Fruit fly (Drosophila melanogaster) whole organism, embryonic: ENCODE data around the gene aln.

Experiments
- Bteb2 ChIP-seq: fragments of 200-800 bp; sonication (Bioruptor generic); optimal IDR thresholded peaks from 2 replicates; lab custom pipeline; 2016; ENCODE audit warnings: missing biosample characterization, missing genetic modification characterization
- CG10462 ChIP-seq: fragments of 200-800 bp; sonication (Bioruptor generic); optimal IDR thresholded peaks from 2 replicates; lab custom pipeline; 2016; ENCODE audit warnings: missing biosample characterization, missing genetic modification characterization
- CG10959 ChIP-seq: fragments of 200-800 bp; sonication (Bioruptor generic); IDR thresholded peaks from 2 replicates; pipeline ENCODE4 v1.3.6; 2022; ENCODE audit warnings: missing biosample characterization, missing genetic modification characterization
- CG11093 ChIP-seq: fragments of 200-800 bp; sonication (Bioruptor generic); IDR thresholded peaks from 3 replicates; pipeline ENCODE4 v1.3.6; 2022; ENCODE audit warnings: missing biosample characterization, missing genetic modification characterization
- CG11247 ChIP-seq: fragments of 200-800 bp; sonication (Bioruptor generic); IDR thresholded peaks from 2 replicates; pipeline ENCODE4 v1.3.6; 2022; ENCODE audit warnings: missing biosample characterization, missing genetic modification characterization
- CG11695 ChIP-seq: fragments of 200-800 bp; sonication (Bioruptor generic); IDR thresholded peaks from 3 replicates; pipeline ENCODE4 v1.3.6; 2022; ENCODE audit warnings: missing biosample characterization, missing genetic modification characterization
- CG12104 ChIP-seq: fragments of 200-800 bp; sonication (Bioruptor generic); optimal IDR thresholded peaks from 3 replicates; lab custom pipeline; 2016; ENCODE audit warnings: missing biosample characterization, missing genetic modification characterization
- CG16863 ChIP-seq: fragments of 200-800 bp; sonication (Bioruptor generic); optimal IDR thresholded peaks from 3 replicates; lab custom pipeline; 2016; ENCODE audit warnings: missing biosample characterization, missing genetic modification characterization
- CG18599 ChIP-seq: fragments of 200-800 bp; sonication (Bioruptor generic); optimal IDR thresholded peaks from 3 replicates; lab custom pipeline; 2017; ENCODE audit warnings: missing biosample characterization, missing genetic modification characterization, mild to moderate bottlenecking, moderate library complexity, missing genetic modification reagents
- CG2712 ChIP-seq: fragments of 200-800 bp; optimal IDR thresholded peaks from 3 replicates; lab custom pipeline; 2019; ENCODE audit warnings: missing biosample characterization, mild to moderate bottlenecking, missing genetic modification characterization, moderate library complexity
- CG30431 ChIP-seq: fragments of 200-800 bp; sonication (Bioruptor generic); optimal IDR thresholded peaks from 2 replicates; lab custom pipeline; 2017; ENCODE audit warnings: missing biosample characterization, missing genetic modification characterization
- CG3838 ChIP-seq: fragments of 200-800 bp; sonication (Bioruptor generic); optimal IDR thresholded peaks from 3 replicates; lab custom pipeline; 2016; ENCODE audit warnings: missing biosample characterization, missing genetic modification characterization
- CG43689 ChIP-seq: fragments of 200-800 bp; sonication (Bioruptor generic); IDR thresholded peaks from 2 replicates; pipeline ENCODE4 v1.3.6; 2022; ENCODE audit warnings: missing biosample characterization, missing genetic modification characterization
- CG4617 ChIP-seq: fragments of 200-800 bp; sonication (Bioruptor generic); optimal IDR thresholded peaks from 3 replicates; lab custom pipeline; 2016; ENCODE audit warnings: missing biosample characterization, missing genetic modification characterization, borderline replicate concordance
- CG6683 ChIP-seq: fragments of 200-800 bp; sonication (Bioruptor generic); optimal IDR thresholded peaks from 2 replicates; lab custom pipeline; 2017; ENCODE audit warnings: missing biosample characterization, mild to moderate bottlenecking, missing genetic modification characterization, missing genetic modification reagents
- CG6765 ChIP-seq: fragments of 200-800 bp; sonication (Bioruptor generic); optimal IDR thresholded peaks from 3 replicates; lab custom pipeline; 2017; ENCODE audit warnings: missing biosample characterization, mild to moderate bottlenecking, missing genetic modification characterization
- CG6791 ChIP-seq: fragments of 200-800 bp; sonication (Bioruptor generic); IDR thresholded peaks from 3 replicates; pipeline ENCODE4 v1.3.6; 2022; ENCODE audit warnings: missing biosample characterization, missing genetic modification characterization; ENCODE audit not compliant: partially characterized antibody
- CG6813 ChIP-seq: fragments of 200-800 bp; sonication (Bioruptor generic); optimal IDR thresholded peaks from 2 replicates; lab custom pipeline; 2017; ENCODE audit warnings: missing biosample characterization, missing genetic modification characterization, mild to moderate bottlenecking, moderate library complexity, missing genetic modification reagents
- CG7928 ChIP-seq: fragments of 200-800 bp; sonication (Bioruptor generic); optimal IDR thresholded peaks from 2 replicates; lab custom pipeline; 2017; ENCODE audit warnings: missing biosample characterization, mild to moderate bottlenecking, missing genetic modification characterization
- Dad ChIP-seq: fragments of 200-800 bp; sonication (Bioruptor generic); optimal IDR thresholded peaks from 3 replicates; lab custom pipeline; 2016; ENCODE audit warnings: missing biosample characterization, missing genetic modification characterization
- Deaf1 ChIP-seq: fragments of 200-800 bp; optimal IDR thresholded peaks from 3 replicates; lab custom pipeline; 2019; ENCODE audit warnings: missing biosample characterization, mild to moderate bottlenecking, missing genetic modification characterization, moderate library complexity
- Doc2 ChIP-seq: fragments of 200-800 bp; sonication (Bioruptor generic); IDR thresholded peaks from 2 replicates; pipeline ENCODE4 v1.3.6; 2022; ENCODE audit warnings: missing biosample characterization, missing genetic modification characterization
- Hand ChIP-seq: fragments of 200-800 bp; sonication (Bioruptor generic); optimal IDR thresholded peaks from 2 replicates; lab custom pipeline; 2017; ENCODE audit warnings: mild to moderate bottlenecking, missing biosample characterization, missing genetic modification reagents, missing genetic modification characterization
- HmgZ ChIP-seq: fragments of 200-800 bp; sonication (Bioruptor generic); optimal IDR thresholded peaks from 2 replicates; lab custom pipeline; 2018; ENCODE audit warnings: missing biosample characterization, mild to moderate bottlenecking, missing genetic modification characterization
- Lim3 ChIP-seq: fragments of 200-800 bp; sonication (Bioruptor generic); IDR thresholded peaks from 2 replicates; pipeline ENCODE4 v1.3.6; 2022; ENCODE audit warnings: missing biosample characterization, missing genetic modification characterization
- Med ChIP-seq: fragments of 200-800 bp; sonication (Bioruptor generic); peaks from one replicate; lab custom pipeline; 2016; ENCODE audit warnings: missing biosample characterization, missing genetic modification characterization, mild to moderate bottlenecking, inconsistent platforms, moderate library complexity
- NC2β ChIP-seq: fragments of 200-800 bp; sonication (Bioruptor generic); optimal IDR thresholded peaks from 2 replicates; lab custom pipeline; 2016; ENCODE audit warnings: missing biosample characterization, missing genetic modification characterization
- NFAT ChIP-seq: fragments of 200-800 bp; sonication (Bioruptor generic); IDR thresholded peaks from 2 replicates; pipeline ENCODE4 v1.3.6; 2022; ENCODE audit warnings: missing biosample characterization, missing genetic modification characterization
- Optix ChIP-seq: fragments of 200-800 bp; sonication (Bioruptor generic); IDR thresholded peaks from 3 replicates; pipeline ENCODE4 v1.3.6; 2022; ENCODE audit warnings: missing biosample characterization, missing genetic modification characterization
- Rfx ChIP-seq: fragments of 200-800 bp; sonication (Bioruptor generic); IDR thresholded peaks from 2 replicates; pipeline ENCODE4 v1.3.6; 2022; ENCODE audit warnings: missing biosample characterization, missing genetic modification characterization
- Sry-δ ChIP-seq: fragments of 200-800 bp; sonication (Bioruptor generic); optimal IDR thresholded peaks from 2 replicates; lab custom pipeline; 2016; ENCODE audit warnings: missing biosample characterization, missing genetic modification characterization
- bab2 ChIP-seq: fragments of 200-800 bp; sonication (Bioruptor generic); optimal IDR thresholded peaks from 2 replicates; lab custom pipeline; 2016; ENCODE audit warnings: missing biosample characterization, missing genetic modification characterization
- br ChIP-seq: fragments of >200 bp; optimal IDR thresholded peaks from 2 replicates; lab custom pipeline; 2017
- caup ChIP-seq: fragments of 200-800 bp; sonication (Bioruptor generic); optimal IDR thresholded peaks from 3 replicates; lab custom pipeline; 2017; ENCODE audit warnings: missing biosample characterization, mild to moderate bottlenecking, missing genetic modification characterization, moderate library complexity; ENCODE audit not compliant: severe bottlenecking
- corto ChIP-seq: fragments of 200-800 bp; sonication (Bioruptor generic); optimal IDR thresholded peaks from 2 replicates; lab custom pipeline; 2016; ENCODE audit warnings: missing biosample characterization, mild to moderate bottlenecking, missing genetic modification characterization, moderate library complexity
- disco-r ChIP-seq: fragments of 200-800 bp; sonication (Bioruptor generic); optimal IDR thresholded peaks from 2 replicates; lab custom pipeline; 2016; ENCODE audit warnings: missing biosample characterization, missing genetic modification characterization
- fd102C ChIP-seq: fragments of 200-800 bp; sonication (Bioruptor generic); optimal IDR thresholded peaks from 2 replicates; lab custom pipeline; 2018; ENCODE audit warnings: missing biosample characterization, mild to moderate bottlenecking, missing genetic modification characterization, moderate library complexity
- grn ChIP-seq: fragments of 200-800 bp; sonication (Bioruptor generic); optimal IDR thresholded peaks from 3 replicates; lab custom pipeline; 2017; ENCODE audit warnings: missing biosample characterization, missing genetic modification characterization
- gro ChIP-seq: fragments of 200-800 bp; sonication (Bioruptor generic); optimal IDR thresholded peaks from 2 replicates; lab custom pipeline; 2016; ENCODE audit warnings: missing biosample characterization, missing genetic modification characterization
- inv ChIP-seq: fragments of 200-800 bp; sonication (Bioruptor generic); IDR thresholded peaks from 2 replicates; pipeline ENCODE4 v1.3.6; 2022; ENCODE audit warnings: missing biosample characterization, missing genetic modification characterization; ENCODE audit not compliant: partially characterized antibody
- oc ChIP-seq: fragments of 200-800 bp; sonication (Bioruptor generic); optimal IDR thresholded peaks from 2 replicates; lab custom pipeline; 2018; ENCODE audit warnings: missing biosample characterization, mild to moderate bottlenecking, missing genetic modification characterization, moderate library complexity
- peb ChIP-seq: fragments of 200-800 bp; sonication (Bioruptor generic); IDR thresholded peaks from 2 replicates; pipeline ENCODE4 v1.3.6; 2022; ENCODE audit warnings: missing biosample characterization, missing genetic modification characterization
- sna ChIP-seq: fragments of 200-800 bp; sonication (Bioruptor generic); IDR thresholded peaks from 2 replicates; pipeline ENCODE4 v1.3.6; 2022; ENCODE audit warnings: missing biosample characterization, missing genetic modification characterization; ENCODE audit not compliant: partially characterized antibody
- sr ChIP-seq: fragments of 200-800 bp; sonication (Bioruptor generic); IDR thresholded peaks from 3 replicates; pipeline ENCODE4 v1.3.6; 2022; ENCODE audit warnings: missing biosample characterization, missing genetic modification characterization
- tio ChIP-seq: fragments of 200-800 bp; sonication (Bioruptor generic); optimal IDR thresholded peaks from 2 replicates; lab custom pipeline; 2017; ENCODE audit warnings: missing biosample characterization, missing genetic modification characterization, inconsistent platforms
- tna ChIP-seq: fragments of 200-800 bp; sonication (Bioruptor generic); IDR thresholded peaks from 2 replicates; pipeline ENCODE4 v1.3.6; 2022; ENCODE audit warnings: missing biosample characterization, missing genetic modification characterization; ENCODE audit not compliant: partially characterized antibody
- toy ChIP-seq: fragments of 200-800 bp; sonication (Bioruptor generic); IDR thresholded peaks from 2 replicates; pipeline ENCODE4 v1.3.6; 2022; ENCODE audit warnings: missing biosample characterization, missing genetic modification characterization
- trem ChIP-seq: fragments of 200-800 bp; optimal IDR thresholded peaks from 3 replicates; lab custom pipeline; 2019; ENCODE audit warnings: missing biosample characterization, mild to moderate bottlenecking, missing genetic modification characterization, moderate library complexity
- wor ChIP-seq: fragments of 200-800 bp; sonication (Bioruptor generic); IDR thresholded peaks from 2 replicates; pipeline ENCODE4 v1.3.6; 2022; ENCODE audit warnings: missing biosample characterization, missing genetic modification characterization

Gene aln

dm6 chr3L:1007513-1008459 lies 14.0 kb downstream of the aln start (continued):
- TF ChIP-seq CG7928 (GFP tag; lab: Kevin White, UChicago) (peak; percentile 66), CG2712 (tag; lab: Kevin White, UChicago) (peak; percentile 86), CG43689 (peak; percentile 50; the same call in 1 of the 2 replicates), Bteb2 (GFP tag; lab: Kevin White, UChicago) (peak; percentile 37), NC2β (GFP tag; lab: Kevin White, UChicago) (no peak), wor (GFP tag; lab: Robert Waterston, UW) (peak; percentile 77), CG6683 (GFP tag; lab: Kevin White, UChicago) (peak; percentile 72), Doc2 (GFP tag; lab: Robert Waterston, UW) (peak; percentile 78), toy (GFP tag; lab: Robert Waterston, UW) (peak; percentile 77), Hand (GFP tag; lab: Kevin White, UChicago) (peak; percentile 80), bab2 (peak; percentile 61), Sry-δ (GFP tag; lab: Kevin White, UChicago) (peak; percentile 38), CG10462 (GFP tag; lab: Kevin White, UChicago) (peak; percentile 55), CG6813 (GFP tag; lab: Kevin White, UChicago) (peak; percentile 82), CG11247 (GFP tag; lab: Robert Waterston, UW) (peak; percentile 86), Dad (peak; percentile 69), CG11093 (GFP tag; lab: Robert Waterston, UW) (peak; percentile 83), CG11695 (GFP tag; lab: Robert Waterston, UW) (peak; percentile 84), caup (GFP tag; lab: Kevin White, UChicago) (peak; percentile 72), disco-r (GFP tag; lab: Kevin White, UChicago) (no peak), Rfx (GFP tag; lab: Robert Waterston, UW) (peak; percentile 96), HmgZ (tag; lab: Kevin White, UChicago) (peak; percentile 66), fd102C (GFP tag; lab: Kevin White, UChicago) (no peak), sr (GFP tag; lab: Robert Waterston, UW) (peak; percentile 51; the same call in 1 of the 3 replicates), CG6765 (peak; percentile 80), inv (peak; percentile 24; the same call in 1 of the 2 replicates), CG3838 (peak; percentile 82), trem (tag; lab: Kevin White, UChicago) (no peak), grn (GFP tag; lab: Kevin White, UChicago) (peak; percentile 28), CG6791 (GFP tag; lab: Robert Waterston, UW) (no peak), CG10959 (GFP tag; lab: Robert Waterston, UW) (peak; percentile 71), CG18599 (GFP tag; lab: Kevin White, UChicago) (peak; percentile 92), Med (GFP tag; lab: Kevin White, UChicago) (peak; percentile 92), peb (peak; percentile 80), tio (GFP tag; lab: Kevin White, UChicago) (peak; percentile 76), tna (no peak), sna (GFP tag; lab: Robert Waterston, UW) (no peak), oc (peak; percentile 72), CG12104 (peak; percentile 61), NFAT (GFP tag; lab: Robert Waterston, UW) (peak; percentile 88), Optix (GFP tag; lab: Robert Waterston, UW) (peak; percentile 76), gro (GFP tag; lab: Kevin White, UChicago) (peak; percentile 75), corto (GFP tag; lab: Kevin White, UChicago) (no peak), Lim3 (GFP tag; lab: Robert Waterston, UW) (0 out of 2 replicates have a peak, but pooled peaks have one; percentile 37), CG30431 (GFP tag; lab: Kevin White, UChicago) (peak; percentile 55), br (lab: Kevin White, UChicago) (no peak), CG4617 (peak; percentile 19), CG16863 (peak; percentile 13), Deaf1 (tag; lab: Kevin White, UChicago) (peak; percentile 82)
